Worm (Caenorhabditis elegans) whole organism, young adult: ENCODE data around the gene fbxa-127.

Experiments used
- B0261.1 ChIP-seq: sonication (generic microtip); optimal IDR thresholded peaks from 2 replicates; lab custom pipeline; 2016; ENCODE audit warnings: mild to moderate bottlenecking, missing genetic modification characterization, moderate library complexity, missing compliant biosample characterization
- B0336.3 ChIP-seq: fragments of 200-800 bp; sonication (Bioruptor generic); IDR thresholded peaks from 2 replicates; pipeline ENCODE4 v1.3.6; 2022; ENCODE audit warnings: missing genetic modification characterization, missing compliant biosample characterization
- F57A8.1 ChIP-seq: fragments of 200-800 bp; sonication (Bioruptor generic); optimal IDR thresholded peaks from 2 replicates; lab custom pipeline; 2018; ENCODE audit warnings: mild to moderate bottlenecking, missing genetic modification characterization, moderate library complexity, missing compliant biosample characterization
- Y67H2A.10 ChIP-seq: fragments of 200-800 bp; sonication (Bioruptor generic); conservative IDR thresholded peaks from 2 replicates; pipeline ENCODE4 v1.3.6; 2022; ENCODE audit warnings: missing genetic modification reagents, missing genetic modification characterization, missing compliant biosample characterization
- ama-1 ChIP-seq, 3 experiments: fragments of 150-350 bp in 1 of 3; sonication (generic microtip) in 2 of 3; optimal IDR thresholded peaks; 2 replicates each; lab custom pipeline; 2014 to 2018; ENCODE audit warnings: missing biosample characterization in 2 of 3, missing genetic modification characterization in 2 of 3, missing genetic modification reagents in 2 of 3
- chd-7 ChIP-seq: sonication (generic microtip); optimal IDR thresholded peaks from 2 replicates; lab custom pipeline; 2016; ENCODE audit warnings: mild to moderate bottlenecking, missing genetic modification characterization, moderate library complexity, missing compliant biosample characterization
- ekl-4 ChIP-seq: fragments of 200-800 bp; sonication (Bioruptor generic); IDR thresholded peaks from 2 replicates; pipeline ENCODE4 v1.3.6; 2022; ENCODE audit warnings: missing genetic modification reagents, missing genetic modification characterization, missing compliant biosample characterization
- hlh-12 ChIP-seq: sonication (generic microtip); optimal IDR thresholded peaks from 2 replicates; lab custom pipeline; 2016; ENCODE audit warnings: missing genetic modification characterization, missing compliant biosample characterization
- hmg-20 ChIP-seq: fragments of 200-800 bp; sonication (Bioruptor generic); IDR thresholded peaks from 2 replicates; pipeline ENCODE4 v1.3.6; 2022; ENCODE audit warnings: missing genetic modification reagents, missing genetic modification characterization, missing compliant biosample characterization
- lin-54 ChIP-seq: fragments of 200-800 bp; sonication (Bioruptor generic); optimal IDR thresholded peaks from 2 replicates; lab custom pipeline; 2018; ENCODE audit warnings: mild to moderate bottlenecking, missing genetic modification characterization, missing compliant biosample characterization
- nhr-120 ChIP-seq: fragments of 200-800 bp; sonication (Bioruptor generic); IDR thresholded peaks from 2 replicates; pipeline ENCODE4 v1.3.6; 2022; ENCODE audit warnings: missing genetic modification characterization, missing compliant biosample characterization
- nhr-27 ChIP-seq: fragments of 200-800 bp; sonication (Bioruptor generic); optimal IDR thresholded peaks from 2 replicates; lab custom pipeline; 2018; ENCODE audit warnings: mild to moderate bottlenecking, missing genetic modification characterization, moderate library complexity, missing compliant biosample characterization
- sea-2 ChIP-seq: fragments of 200-800 bp; sonication (Bioruptor generic); IDR thresholded peaks from 2 replicates; pipeline ENCODE4 v1.3.6; 2022; ENCODE audit warnings: missing genetic modification characterization, missing compliant biosample characterization
- ztf-25 ChIP-seq: fragments of 200-800 bp; sonication (Bioruptor generic); IDR thresholded peaks from 2 replicates; pipeline ENCODE4 v1.3.6; 2022; ENCODE audit warnings: missing genetic modification reagents, missing genetic modification characterization, missing compliant biosample characterization

- TF ChIP-seq ekl-4 (GFP tag; lab: Robert Waterston, UW) (no peak), Y67H2A.10 (no peak), nhr-27 (tag; lab: Kevin White, UChicago) (no peak), chd-7 (tag; lab: Kevin White, UChicago) (no peak), B0336.3 (GFP tag; lab: Robert Waterston, UW) (no peak), nhr-120 (GFP tag; lab: Robert Waterston, UW) (no peak), ama-1 (optimal IDR thresholded peaks at IDR 0.05; lab: Kevin White, UChicago) (no peak), ama-1 (GFP tag; optimal IDR thresholded peaks at IDR 0.05; lab: Kevin White, UChicago) (no peak), ztf-25 (GFP tag; lab: Robert Waterston, UW) (no peak), hlh-12 (tag; lab: Kevin White, UChicago) (no peak), hmg-20 (GFP tag; lab: Robert Waterston, UW) (no peak), lin-54 (GFP tag; lab: Kevin White, UChicago) (no peak), sea-2 (GFP tag; lab: Robert Waterston, UW) (no peak), B0261.1 (tag; lab: Kevin White, UChicago) (no peak), F57A8.1 (GFP tag; lab: Kevin White, UChicago) (no peak)
Observed at ce11 chrV:16679981-16680380, 48.5 kb upstream of the fbxa-127 start, which contains the start of gene srw-44.
